Worm (Caenorhabditis elegans): Measurements from ENCODE around the gene fbxc-40.

- TF ChIP-seq egl-27 (tag; optimal IDR thresholded peaks at IDR 0.05) (no peak), aly-2 (tag; optimal IDR thresholded peaks at IDR 0.05) (no peak), elt-3 (tag; optimal IDR thresholded peaks at IDR 0.05) (no peak), ztf-11 (tag; optimal IDR thresholded peaks at IDR 0.05) (no peak)
Measured at ce11 chrII:972850-973249, 13.0 kb upstream of the fbxc-40 start, which contains the start of gene C32B5.15.

All from whole organism, L3 larva.